Worm (Caenorhabditis elegans): Measurements from ENCODE around the gene col-115.

Gene col-115

DNA sequence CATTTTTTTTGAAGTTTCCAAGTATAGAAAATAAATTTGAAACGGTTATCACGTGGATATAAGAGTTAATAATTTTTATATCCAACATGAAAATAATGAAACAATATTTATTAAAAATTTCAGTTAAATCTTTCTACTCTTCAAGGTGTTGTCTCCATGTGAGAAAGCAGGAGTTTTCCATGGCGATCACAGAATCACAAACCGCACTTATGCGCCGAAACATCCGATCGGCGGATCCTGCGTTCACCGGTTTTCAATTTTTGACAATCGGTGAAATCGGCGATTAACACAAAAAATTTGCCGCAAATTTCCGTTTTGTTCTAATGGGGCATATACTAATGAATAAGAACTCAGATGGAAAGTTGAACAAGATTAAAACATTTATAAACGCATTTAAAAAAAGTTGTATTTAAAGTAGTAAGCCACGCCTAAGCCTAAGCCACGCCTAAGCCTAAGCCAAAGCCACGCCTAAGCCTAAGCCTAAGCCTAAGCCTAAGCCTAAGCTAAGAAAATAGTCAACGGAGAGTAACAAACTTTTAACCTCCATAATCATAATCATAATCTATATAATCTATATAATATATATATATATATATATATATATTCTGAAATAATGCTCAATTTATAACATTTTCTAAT, 33.7 kb downstream of the col-115 start, which contains the start of gene C26B2.2:
Gene C26B2.2 (minus strand): TSS at position 88 of the 639 bp plus-strand sequence.
- TF ChIP-seq ces-1 (GFP tag; optimal IDR thresholded peaks at IDR 0.05): no peak
- no peak for TF ChIP-seq nhr-12 (tag; optimal IDR thresholded peaks at IDR 0.05)
- no peak for TF ChIP-seq ham-2 (GFP tag; optimal IDR thresholded peaks at IDR 0.05)
- TF ChIP-seq pha-4 (tag; optimal IDR thresholded peaks at IDR 0.05): no peak
- TF ChIP-seq tbx-8 (GFP tag; optimal IDR thresholded peaks at IDR 0.05): no peak
- no peak for TF ChIP-seq nhr-237 (tag; optimal IDR thresholded peaks at IDR 0.05)

DNA sequence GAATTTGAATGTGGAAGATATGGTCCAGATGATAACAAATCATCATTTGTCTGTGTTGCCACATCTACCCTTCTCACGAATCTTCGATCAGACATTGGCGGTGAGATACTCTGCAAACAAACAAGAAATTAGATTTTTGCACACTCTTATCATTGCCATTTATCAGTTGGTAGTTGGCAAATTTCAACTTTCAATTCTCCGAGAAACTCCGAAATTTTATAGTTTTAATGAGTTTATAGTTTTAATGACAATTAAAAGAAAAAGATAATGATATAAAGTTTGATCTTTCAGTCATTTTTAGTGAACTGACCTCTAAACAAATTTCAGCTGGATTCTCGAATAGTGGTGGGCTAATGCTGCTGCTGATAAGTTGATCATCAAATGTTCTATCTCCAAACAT, 35.4 kb downstream of the col-115 start:
- no peak for TF ChIP-seq nhr-12 (tag; optimal IDR thresholded peaks at IDR 0.05)
- no peak for TF ChIP-seq tbx-8 (GFP tag; optimal IDR thresholded peaks at IDR 0.05)
- no peak for TF ChIP-seq unc-62 (GFP tag; optimal IDR thresholded peaks at IDR 0.05)
- no peak for TF ChIP-seq flh-1 (GFP tag; optimal IDR thresholded peaks at IDR 0.05)
- no peak for TF ChIP-seq sem-2 (GFP tag; optimal IDR thresholded peaks at IDR 0.05)
- TF ChIP-seq mls-2 (tag; optimal IDR thresholded peaks at IDR 0.05): no peak
- TF ChIP-seq drap-1 (GFP tag; optimal IDR thresholded peaks at IDR 0.05): no peak
- TF ChIP-seq cnd-1 (tag; optimal IDR thresholded peaks at IDR 0.05): no peak
- TF ChIP-seq bed-3 (GFP tag; optimal IDR thresholded peaks at IDR 0.05): no peak
- TF ChIP-seq pha-4 (tag; optimal IDR thresholded peaks at IDR 0.05): no peak
- TF ChIP-seq elt-1 (tag; optimal IDR thresholded peaks at IDR 0.05; ENCODE audit: borderline replicate concordance, insufficient read depth): no peak
- TF ChIP-seq blmp-1 (tag; optimal IDR thresholded peaks at IDR 0.05): no peak

DNA sequence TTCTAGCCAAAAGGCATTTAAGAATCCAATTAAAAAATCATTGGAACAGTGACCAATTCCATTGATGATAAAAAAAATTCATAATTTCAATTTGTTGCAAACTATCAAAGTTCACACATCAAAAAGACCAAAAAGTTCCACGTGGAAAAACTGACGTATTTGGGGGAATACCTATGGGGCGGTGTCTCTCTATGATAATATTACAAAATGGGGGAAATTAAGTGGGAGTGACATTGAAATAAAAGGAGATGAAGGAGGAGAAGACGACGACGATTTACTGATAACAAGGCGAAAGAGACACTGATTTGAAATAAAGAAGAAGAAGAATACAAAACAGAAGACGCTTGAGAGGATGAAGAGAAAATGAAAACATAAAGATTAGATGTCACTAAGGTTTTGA, 37.9 kb downstream of the col-115 start:
- TF ChIP-seq sptf-1 (tag; optimal IDR thresholded peaks at IDR 0.05): no peak
- TF ChIP-seq nhr-12 (tag; optimal IDR thresholded peaks at IDR 0.05): no peak
- TF ChIP-seq sem-2 (GFP tag; optimal IDR thresholded peaks at IDR 0.05): no peak
- no peak for TF ChIP-seq bed-3 (GFP tag; optimal IDR thresholded peaks at IDR 0.05)
- TF ChIP-seq lin-32 (GFP tag; optimal IDR thresholded peaks at IDR 0.05): no peak
- no peak for TF ChIP-seq tbx-8 (GFP tag; optimal IDR thresholded peaks at IDR 0.05)
- no peak for TF ChIP-seq ztf-11 (tag; optimal IDR thresholded peaks at IDR 0.05)
- TF ChIP-seq M03D4.4 (tag; optimal IDR thresholded peaks at IDR 0.05): no peak
- no peak for TF ChIP-seq ham-2 (GFP tag; optimal IDR thresholded peaks at IDR 0.05)
- no peak for TF ChIP-seq unc-39 (tag; optimal IDR thresholded peaks at IDR 0.05)
- TF ChIP-seq lin-13 (tag; optimal IDR thresholded peaks at IDR 0.05): no peak

DNA sequence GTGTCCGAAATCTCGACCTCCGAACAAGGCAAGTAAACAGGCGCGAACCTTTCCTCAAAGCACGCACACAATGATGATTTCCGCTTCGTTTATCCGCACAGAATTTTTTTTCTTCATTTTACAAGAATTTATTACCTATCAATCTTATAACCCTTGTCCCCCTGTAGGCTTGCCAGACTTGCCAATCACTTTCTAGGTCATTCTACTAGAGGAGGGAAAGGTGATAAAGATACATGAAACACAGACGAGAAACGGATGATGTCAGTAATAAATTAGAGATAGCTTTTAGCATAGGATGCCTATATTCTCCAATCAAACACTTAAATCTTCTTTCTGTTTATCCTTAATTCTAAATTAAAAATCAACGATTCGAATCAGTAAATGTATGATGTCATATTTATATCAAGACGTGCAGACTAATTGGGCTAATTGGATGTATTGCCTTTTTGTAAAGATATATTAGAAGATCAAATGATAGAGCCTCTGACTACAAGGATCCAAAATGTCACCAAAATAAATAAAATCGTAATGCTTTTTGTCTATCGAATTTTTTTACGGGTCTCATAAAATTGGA, 38.9 kb downstream of the col-115 start:
- TF ChIP-seq mep-1 (tag; optimal IDR thresholded peaks at IDR 0.05): no peak
- no peak for TF ChIP-seq mab-5 (tag; optimal IDR thresholded peaks at IDR 0.05)
- no peak for TF ChIP-seq elt-1 (tag; optimal IDR thresholded peaks at IDR 0.05; ENCODE audit: borderline replicate concordance, insufficient read depth)
- no peak for TF ChIP-seq cnd-1 (tag; optimal IDR thresholded peaks at IDR 0.05)
- no peak for TF ChIP-seq zip-8 (tag; optimal IDR thresholded peaks at IDR 0.05)
- TF ChIP-seq unc-39 (tag; optimal IDR thresholded peaks at IDR 0.05): no peak
- no peak for TF ChIP-seq flh-1 (GFP tag; optimal IDR thresholded peaks at IDR 0.05)
- no peak for TF ChIP-seq nhr-12 (tag; optimal IDR thresholded peaks at IDR 0.05)
- no peak for TF ChIP-seq ceh-43 (GFP tag; optimal IDR thresholded peaks at IDR 0.05)
- no peak for TF ChIP-seq pha-4 (tag; optimal IDR thresholded peaks at IDR 0.05)
- no peak for TF ChIP-seq nhr-237 (tag; optimal IDR thresholded peaks at IDR 0.05)
- TF ChIP-seq lin-13 (tag; optimal IDR thresholded peaks at IDR 0.05): no peak
- no peak for TF ChIP-seq nhr-76 (tag; optimal IDR thresholded peaks at IDR 0.05)
- no peak for TF ChIP-seq nhr-28 (tag; optimal IDR thresholded peaks at IDR 0.05)
- no peak for TF ChIP-seq unc-62 (GFP tag; optimal IDR thresholded peaks at IDR 0.05)

DNA sequence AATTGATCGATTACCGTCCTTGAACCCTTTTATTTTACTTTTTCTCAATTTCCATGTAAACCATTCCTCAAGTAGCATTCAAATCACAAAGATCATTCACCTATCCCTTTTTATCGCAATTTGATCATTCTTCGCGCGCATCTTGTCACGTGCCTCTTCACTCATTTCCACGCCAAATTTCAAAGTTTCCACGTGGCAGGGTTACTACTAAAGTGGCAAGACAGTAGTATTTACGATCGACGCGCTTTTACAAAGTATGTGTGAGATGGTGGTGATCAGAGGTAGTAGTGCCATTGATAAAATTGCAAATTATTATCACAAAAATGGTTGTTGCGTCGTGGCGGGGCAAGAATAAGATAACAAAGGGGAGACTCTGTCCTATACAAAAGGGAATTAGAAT, 39.9 kb downstream of the col-115 start:
- TF ChIP-seq sem-2 (GFP tag; optimal IDR thresholded peaks at IDR 0.05): no peak
- TF ChIP-seq lsy-2 (tag; optimal IDR thresholded peaks at IDR 0.05): no peak
- TF ChIP-seq nhr-28 (tag; optimal IDR thresholded peaks at IDR 0.05): no peak
- no peak for TF ChIP-seq tbx-8 (GFP tag; optimal IDR thresholded peaks at IDR 0.05)
- no peak for TF ChIP-seq zip-8 (tag; optimal IDR thresholded peaks at IDR 0.05)
- no peak for TF ChIP-seq ztf-11 (tag; optimal IDR thresholded peaks at IDR 0.05)
- no peak for TF ChIP-seq unc-39 (tag; optimal IDR thresholded peaks at IDR 0.05)
- no peak for TF ChIP-seq ceh-43 (GFP tag; optimal IDR thresholded peaks at IDR 0.05)
- no peak for TF ChIP-seq flh-1 (GFP tag; optimal IDR thresholded peaks at IDR 0.05)
- no peak for TF ChIP-seq drap-1 (GFP tag; optimal IDR thresholded peaks at IDR 0.05)
- no peak for TF ChIP-seq lin-13 (tag; optimal IDR thresholded peaks at IDR 0.05)
- no peak for TF ChIP-seq hlh-1 (tag; optimal IDR thresholded peaks at IDR 0.05)
- TF ChIP-seq ceh-83 (GFP tag; optimal IDR thresholded peaks at IDR 0.05): no peak
- no peak for TF ChIP-seq sptf-1 (tag; optimal IDR thresholded peaks at IDR 0.05)
- no peak for TF ChIP-seq nhr-76 (tag; optimal IDR thresholded peaks at IDR 0.05)
